Worm (Caenorhabditis elegans) whole organism, late embryonic: ENCODE results near the gene rpl-38.

ENCODE experiments used
- ceh-9 ChIP-seq: sonication (generic microtip); optimal IDR thresholded peaks from 2 replicates; lab custom pipeline; 2016; ENCODE audit warnings: mild to moderate bottlenecking, missing genetic modification characterization, inconsistent platforms, missing compliant biosample characterization
- dmd-4 ChIP-seq: sonication (generic microtip); optimal IDR thresholded peaks from 2 replicates; lab custom pipeline; 2016; ENCODE audit warnings: borderline replicate concordance, missing genetic modification characterization, missing compliant biosample characterization
- dve-1 ChIP-seq: sonication (generic microtip); optimal IDR thresholded peaks from 2 replicates; lab custom pipeline; 2017; ENCODE audit warnings: antibody characterized with exemption, mild to moderate bottlenecking, missing genetic modification characterization, missing compliant biosample characterization
- elt-2 ChIP-seq: sonication (generic microtip); optimal IDR thresholded peaks from 2 replicates; lab custom pipeline; 2016; ENCODE audit warnings: missing genetic modification reagents, missing genetic modification characterization, missing compliant biosample characterization
- ets-4 ChIP-seq: sonication (generic microtip); optimal IDR thresholded peaks from 2 replicates; lab custom pipeline; 2016; ENCODE audit warnings: missing genetic modification characterization, missing compliant biosample characterization
- fkh-10 ChIP-seq: fragments of 150-350 bp; optimal IDR thresholded peaks from 2 replicates; lab custom pipeline; 2014; ENCODE audit warnings: missing biosample characterization, missing genetic modification reagents, missing genetic modification characterization
- hlh-15 ChIP-seq: sonication (generic microtip); optimal IDR thresholded peaks from 2 replicates; lab custom pipeline; 2016; ENCODE audit warnings: missing genetic modification characterization, missing compliant biosample characterization
- sox-4 ChIP-seq: sonication (generic microtip); optimal IDR thresholded peaks from 2 replicates; lab custom pipeline; 2017; ENCODE audit warnings: mild to moderate bottlenecking, missing genetic modification characterization, inconsistent platforms, missing compliant biosample characterization
- unc-3 ChIP-seq, 2 experiments: fragments of 200-800 bp in 1 of 2; sonication (Bioruptor generic) in 1 of 2; sonication (generic microtip) in 1 of 2; conservative IDR thresholded peaks in 1 of 2; optimal IDR thresholded peaks in 1 of 2; 2 replicates each; pipeline versions ENCODE4 v1.3.6 to Lab custom; 2016 to 2022; ENCODE audit warnings: missing compliant biosample characterization in 2 of 2, missing genetic modification characterization in 2 of 2, missing genetic modification reagents in 1 of 2
- unc-55 ChIP-seq: sonication (generic microtip); optimal IDR thresholded peaks from 2 replicates; lab custom pipeline; 2017; ENCODE audit warnings: missing biosample characterization, missing genetic modification reagents, missing genetic modification characterization
- unc-86 ChIP-seq: sonication (generic microtip); optimal IDR thresholded peaks from 2 replicates; lab custom pipeline; 2016; ENCODE audit warnings: missing genetic modification characterization, missing compliant biosample characterization
- ztf-16 ChIP-seq: sonication (generic microtip); optimal IDR thresholded peaks from 2 replicates; lab custom pipeline; 2017; ENCODE audit warnings: missing genetic modification characterization, missing compliant biosample characterization

- TF ChIP-seq ets-4 = no peak
- TF ChIP-seq unc-86 (tag; lab: Kevin White, UChicago) = no peak
- TF ChIP-seq hlh-15 (tag; lab: Kevin White, UChicago) = no peak
- TF ChIP-seq ztf-16 (tag; lab: Kevin White, UChicago) = no peak
- TF ChIP-seq ceh-9 (tag; lab: Kevin White, UChicago) = no peak
- no peak for TF ChIP-seq dmd-4 (tag; lab: Kevin White, UChicago)
- no peak for TF ChIP-seq elt-2
- TF ChIP-seq unc-55 (GFP tag; lab: Kevin White, UChicago) = no peak
- TF ChIP-seq unc-3 (GFP tag; conservative IDR thresholded peaks at IDR 0.05; lab: Robert Waterston, UW) = no peak
- TF ChIP-seq unc-3 (tag; optimal IDR thresholded peaks at IDR 0.05; lab: Kevin White, UChicago) = peak; percentile 3
- no peak for TF ChIP-seq sox-4
- TF ChIP-seq fkh-10 (GFP tag; lab: Kevin White, UChicago) = no peak
- no peak for TF ChIP-seq dve-1 (tag; lab: Kevin White, UChicago)
Measured at ce11 chrV:15520398-15520797, 8.4 kb downstream of the rpl-38 start.
